Fruit fly (Drosophila melanogaster) whole organism, pupa: ENCODE results near the gene sra.

Source experiments
- CG10348 ChIP-seq: fragments of 200-800 bp; sonication (Bioruptor generic); IDR thresholded peaks from 2 replicates; pipeline ENCODE4 v1.3.6; 2022; ENCODE audit warnings: missing biosample characterization, missing genetic modification characterization
- CG12605 ChIP-seq: fragments of 200-800 bp; sonication (Bioruptor generic); IDR thresholded peaks from 2 replicates; pipeline ENCODE4 v1.3.6; 2022; ENCODE audit warnings: missing biosample characterization, missing genetic modification characterization
- CG13204 ChIP-seq: fragments of 200-800 bp; sonication (Bioruptor generic); optimal IDR thresholded peaks from 2 replicates; lab custom pipeline; 2018; ENCODE audit warnings: missing biosample characterization, mild to moderate bottlenecking, missing genetic modification characterization, moderate library complexity
- CG14655 ChIP-seq: fragments of 200-800 bp; sonication (Bioruptor generic); optimal IDR thresholded peaks from 3 replicates; lab custom pipeline; 2017; ENCODE audit warnings: mild to moderate bottlenecking, missing biosample characterization, missing genetic modification reagents, missing genetic modification characterization
- CG15710 ChIP-seq: fragments of 200-800 bp; sonication (Bioruptor generic); optimal IDR thresholded peaks from 2 replicates; lab custom pipeline; 2018; ENCODE audit warnings: missing biosample characterization, mild to moderate bottlenecking, missing genetic modification characterization, moderate library complexity
- CG17806 ChIP-seq: fragments of 200-800 bp; sonication (Bioruptor generic); optimal IDR thresholded peaks from 2 replicates; lab custom pipeline; 2018; ENCODE audit warnings: missing biosample characterization, mild to moderate bottlenecking, missing genetic modification characterization, moderate library complexity
- CG32121 ChIP-seq: fragments of 200-800 bp; sonication (Bioruptor generic); IDR thresholded peaks from 2 replicates; pipeline ENCODE4 v1.3.6; 2022; ENCODE audit warnings: missing biosample characterization, missing genetic modification characterization
- CG34367 ChIP-seq: fragments of 200-800 bp; sonication (Bioruptor generic); optimal IDR thresholded peaks from 2 replicates; lab custom pipeline; 2018; ENCODE audit warnings: missing biosample characterization, mild to moderate bottlenecking, missing genetic modification characterization
- CG4496 ChIP-seq: fragments of 200-800 bp; sonication (Bioruptor generic); IDR thresholded peaks from 3 replicates; pipeline ENCODE4 v1.3.6; 2022; ENCODE audit warnings: missing biosample characterization, missing genetic modification characterization
- CG8159 ChIP-seq: fragments of 200-800 bp; sonication (Bioruptor generic); optimal IDR thresholded peaks from 3 replicates; lab custom pipeline; 2018; ENCODE audit warnings: missing biosample characterization, mild to moderate bottlenecking, missing genetic modification characterization, moderate library complexity
- CG8301 ChIP-seq: fragments of 200-800 bp; sonication (Bioruptor generic); optimal IDR thresholded peaks from 2 replicates; lab custom pipeline; 2018; ENCODE audit warnings: missing biosample characterization, mild to moderate bottlenecking, missing genetic modification characterization
- CG9948 ChIP-seq: fragments of 200-800 bp; sonication (Bioruptor generic); optimal IDR thresholded peaks from 2 replicates; lab custom pipeline; 2018; ENCODE audit warnings: missing biosample characterization, mild to moderate bottlenecking, missing genetic modification characterization, moderate library complexity
- D1 ChIP-seq: fragments of 200-800 bp; sonication (Bioruptor generic); optimal IDR thresholded peaks from 2 replicates; lab custom pipeline; 2018; ENCODE audit warnings: missing biosample characterization, mild to moderate bottlenecking, missing genetic modification characterization, moderate library complexity
- EcR ChIP-seq: fragments of 200-800 bp; sonication (Bioruptor generic); optimal IDR thresholded peaks from 3 replicates; lab custom pipeline; 2019; ENCODE audit warnings: missing biosample characterization, missing genetic modification characterization, mild to moderate bottlenecking, moderate library complexity, missing genetic modification reagents
- Ets98B ChIP-seq: fragments of 200-800 bp; sonication (Bioruptor generic); IDR thresholded peaks from 2 replicates; pipeline ENCODE4 v1.3.6; 2022; ENCODE audit warnings: missing biosample characterization, missing genetic modification characterization
- Pif1A ChIP-seq: fragments of 200-800 bp; sonication (Bioruptor generic); optimal IDR thresholded peaks from 3 replicates; lab custom pipeline; 2016; ENCODE audit warnings: missing biosample characterization, missing genetic modification characterization
- Pif1B ChIP-seq: fragments of 200-800 bp; sonication (Bioruptor generic); optimal IDR thresholded peaks from 3 replicates; lab custom pipeline; 2016; ENCODE audit warnings: missing biosample characterization, missing genetic modification characterization
- Snoo ChIP-seq: fragments of 200-800 bp; sonication (Bioruptor generic); optimal IDR thresholded peaks from 3 replicates; lab custom pipeline; 2017; ENCODE audit warnings: missing biosample characterization, mild to moderate bottlenecking, missing genetic modification characterization, inconsistent platforms
- fd96Ca ChIP-seq: fragments of 200-800 bp; sonication (Bioruptor generic); IDR thresholded peaks from 3 replicates; pipeline ENCODE4 v1.3.6; 2022; ENCODE audit warnings: missing biosample characterization, missing genetic modification characterization
- gl ChIP-seq: fragments of 200-800 bp; sonication (Bioruptor generic); optimal IDR thresholded peaks from 2 replicates; lab custom pipeline; 2018; ENCODE audit warnings: missing biosample characterization, mild to moderate bottlenecking, missing genetic modification characterization
- rn ChIP-seq: fragments of 200-800 bp; sonication (Bioruptor generic); IDR thresholded peaks from 2 replicates; pipeline ENCODE4 v1.3.6; 2022; ENCODE audit warnings: missing biosample characterization, missing genetic modification characterization

Gene sra

dm6 chr3R:16225760-16226159, 39.0 kb downstream of the sra start:
- TF ChIP-seq CG4496 (GFP tag; lab: Robert Waterston, UW) (no peak), CG32121 (no peak), Pif1B (GFP tag; lab: Kevin White, UChicago) (no peak), Snoo (tag; lab: Kevin White, UChicago) (no peak), CG34367 (tag; lab: Kevin White, UChicago) (no peak), CG10348 (GFP tag; lab: Robert Waterston, UW) (no peak), rn (GFP tag; lab: Robert Waterston, UW) (no peak), Pif1A (GFP tag; lab: Kevin White, UChicago) (no peak), fd96Ca (no peak), Ets98B (GFP tag; lab: Robert Waterston, UW) (no peak), gl (tag; lab: Kevin White, UChicago) (no peak), CG17806 (tag; lab: Kevin White, UChicago) (no peak), CG12605 (no peak), CG8159 (tag; lab: Kevin White, UChicago) (no peak), EcR (GFP tag; lab: Kevin White, UChicago) (no peak), CG8301 (no peak), CG15710 (tag; lab: Kevin White, UChicago) (no peak), CG13204 (GFP tag; lab: Kevin White, UChicago) (no peak), CG9948 (tag; lab: Kevin White, UChicago) (no peak), D1 (tag; lab: Kevin White, UChicago) (no peak)

DNA sequence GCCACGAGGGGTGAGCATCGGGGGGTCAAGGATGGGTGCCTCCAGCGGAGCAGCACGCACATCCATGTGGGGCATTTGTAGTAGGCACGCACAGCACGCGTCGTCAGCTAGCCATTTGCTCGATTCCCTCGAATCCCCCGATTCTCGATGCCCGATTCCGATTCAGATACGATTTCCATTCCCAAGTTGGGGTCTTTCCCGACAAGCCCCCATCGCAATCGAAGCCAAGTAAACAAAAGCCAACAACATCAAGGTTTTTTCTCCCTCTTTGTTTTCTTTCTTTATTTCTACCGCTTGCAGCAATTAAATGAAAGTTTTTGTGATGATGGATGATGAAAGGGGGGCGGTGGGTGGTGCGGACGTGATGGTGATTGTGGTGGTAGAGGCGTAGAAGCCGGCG, 40.3 kb downstream of the sra start:
- TF ChIP-seq CG15710 (tag; lab: Kevin White, UChicago): no peak
- no peak for TF ChIP-seq CG9948 (tag; lab: Kevin White, UChicago)
- TF ChIP-seq CG8159 (tag; lab: Kevin White, UChicago): no peak
- TF ChIP-seq CG32121: no peak
- no peak for TF ChIP-seq CG17806 (tag; lab: Kevin White, UChicago)
- no peak for TF ChIP-seq CG34367 (tag; lab: Kevin White, UChicago)
- peak; percentile 54 for TF ChIP-seq CG13204 (GFP tag; lab: Kevin White, UChicago)
- TF ChIP-seq Pif1A (GFP tag; lab: Kevin White, UChicago): no peak
- no peak for TF ChIP-seq CG8301
- TF ChIP-seq EcR (GFP tag; lab: Kevin White, UChicago): peak; percentile 83
- TF ChIP-seq CG10348 (GFP tag; lab: Robert Waterston, UW): no peak
- no peak for TF ChIP-seq gl (tag; lab: Kevin White, UChicago)
- TF ChIP-seq rn (GFP tag; lab: Robert Waterston, UW): no peak
- no peak for TF ChIP-seq fd96Ca
- no peak for TF ChIP-seq CG4496 (GFP tag; lab: Robert Waterston, UW)
- no peak for TF ChIP-seq D1 (tag; lab: Kevin White, UChicago)
- TF ChIP-seq CG12605: no peak
- TF ChIP-seq, all 21 proteins: peak for 2

- peak; percentile 23 for TF ChIP-seq Pif1B (GFP tag; lab: Kevin White, UChicago)
- peak; percentile 11 for TF ChIP-seq CG34367 (tag; lab: Kevin White, UChicago)
- no peak for TF ChIP-seq CG8301
- TF ChIP-seq CG17806 (tag; lab: Kevin White, UChicago): no peak
- no peak for TF ChIP-seq fd96Ca
- peak; percentile 28 for TF ChIP-seq gl (tag; lab: Kevin White, UChicago)
- peak; percentile 52 for TF ChIP-seq CG8159 (tag; lab: Kevin White, UChicago)
- peak; percentile 83 for TF ChIP-seq CG13204 (GFP tag; lab: Kevin White, UChicago)
- TF ChIP-seq D1 (tag; lab: Kevin White, UChicago): no peak
- no peak for TF ChIP-seq CG10348 (GFP tag; lab: Robert Waterston, UW)
- TF ChIP-seq CG14655: no peak
- no peak for TF ChIP-seq Ets98B (GFP tag; lab: Robert Waterston, UW)
- TF ChIP-seq Pif1A (GFP tag; lab: Kevin White, UChicago): peak; percentile 48
- TF ChIP-seq CG4496 (GFP tag; lab: Robert Waterston, UW): no peak
- no peak for TF ChIP-seq CG12605
- TF ChIP-seq Snoo (tag; lab: Kevin White, UChicago): peak; percentile 50
- peak; percentile 33 for TF ChIP-seq CG15710 (tag; lab: Kevin White, UChicago)
- no peak for TF ChIP-seq CG32121
- TF ChIP-seq CG9948 (tag; lab: Kevin White, UChicago): no peak
- no peak for TF ChIP-seq rn (GFP tag; lab: Robert Waterston, UW)
- peak; percentile 90 for TF ChIP-seq EcR (GFP tag; lab: Kevin White, UChicago)
- TF ChIP-seq, all 21 proteins: peak for 9
Measured at dm6 chr3R:16228719-16229704, 42.2 kb downstream of the sra start.

DNA sequence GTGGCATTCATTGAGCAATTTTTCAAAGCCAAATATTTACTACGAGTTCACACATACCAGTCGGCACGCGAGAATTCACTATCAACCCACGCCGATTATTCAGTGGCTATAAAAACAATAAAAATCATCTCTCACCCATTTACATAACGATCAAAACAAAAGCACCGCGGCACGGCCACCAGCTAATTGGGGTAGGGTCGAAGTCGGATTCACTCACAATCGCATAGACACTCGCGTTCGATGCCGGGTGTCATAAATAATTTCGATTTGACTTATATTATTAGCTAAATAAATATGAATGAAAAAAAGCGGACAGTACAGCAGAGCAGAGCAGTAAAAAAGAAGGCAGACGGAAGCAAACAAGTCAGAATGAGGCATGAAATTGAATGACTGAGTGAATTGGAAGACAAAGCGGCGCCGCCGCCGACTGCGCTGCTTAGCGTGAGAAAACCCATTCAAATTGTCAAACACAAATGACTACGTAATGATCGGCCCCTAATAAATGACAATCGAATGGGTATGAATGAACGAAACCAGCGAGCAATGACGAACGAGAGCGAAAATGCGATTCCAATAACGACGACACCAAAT, 43.4 kb downstream of the sra start:
- TF ChIP-seq Snoo (tag; lab: Kevin White, UChicago) (no peak), rn (GFP tag; lab: Robert Waterston, UW) (no peak), CG15710 (tag; lab: Kevin White, UChicago) (no peak), CG8159 (tag; lab: Kevin White, UChicago) (no peak), CG32121 (no peak), EcR (GFP tag; lab: Kevin White, UChicago) (no peak), CG12605 (no peak), CG34367 (tag; lab: Kevin White, UChicago) (no peak), Pif1A (GFP tag; lab: Kevin White, UChicago) (no peak)
